Worm (Caenorhabditis elegans) whole organism, L1 larva: ENCODE measurements around the gene F01D5.1.

Experiments used
- C16A3.4 ChIP-seq: fragments of 150-350 bp; optimal IDR thresholded peaks from 2 replicates; lab custom pipeline; 2014; ENCODE audit warnings: missing biosample characterization, missing genetic modification characterization
- C34B4.2 ChIP-seq: sonication (generic microtip); optimal IDR thresholded peaks from 2 replicates; lab custom pipeline; 2017; ENCODE audit warnings: mild to moderate bottlenecking, missing genetic modification characterization, missing compliant biosample characterization
- F16B12.6 ChIP-seq: fragments of 150-350 bp; optimal IDR thresholded peaks from 2 replicates; lab custom pipeline; 2014; ENCODE audit warnings: missing biosample characterization, missing genetic modification characterization
- Y116A8C.19 ChIP-seq: sonication (generic microtip); optimal IDR thresholded peaks from 2 replicates; lab custom pipeline; 2016; ENCODE audit warnings: missing compliant biosample characterization, missing genetic modification characterization, borderline replicate concordance
- alr-1 ChIP-seq: fragments of 200-800 bp; sonication (Bioruptor generic); optimal IDR thresholded peaks from 2 replicates; lab custom pipeline; 2018; ENCODE audit warnings: borderline replicate concordance, mild to moderate bottlenecking, missing genetic modification characterization, missing compliant biosample characterization
- ama-1 ChIP-seq: fragments of 150-350 bp; optimal IDR thresholded peaks from 2 replicates; lab custom pipeline; 2014
- blmp-1 ChIP-seq: fragments of 150-350 bp; optimal IDR thresholded peaks from 2 replicates; lab custom pipeline; 2014; ENCODE audit warnings: missing biosample characterization, missing genetic modification characterization
- ceh-63 ChIP-seq: fragments of 200-800 bp; sonication (Bioruptor generic); optimal IDR thresholded peaks from 2 replicates; lab custom pipeline; 2018; ENCODE audit warnings: mild to moderate bottlenecking, missing genetic modification characterization, missing compliant biosample characterization
- ceh-82 ChIP-seq, 3 experiments: fragments of 150-350 bp in 1 of 3; sonication (generic microtip) in 2 of 3; optimal IDR thresholded peaks; 2 replicates each; lab custom pipeline; 2014 to 2017; ENCODE audit warnings: missing biosample characterization in 3 of 3, missing genetic modification characterization in 3 of 3
- dsc-1 ChIP-seq: sonication (generic microtip); optimal IDR thresholded peaks from 2 replicates; lab custom pipeline; 2016; ENCODE audit warnings: mild to moderate bottlenecking, missing genetic modification characterization, missing compliant biosample characterization
- efl-1 ChIP-seq, 4 experiments: fragments of 150-350 bp; optimal IDR thresholded peaks in 3 of 4; peaks in 1 of 4; 1 replicate in 1 of 4; 2 replicates in 3 of 4; lab custom pipeline; 2014; ENCODE audit warnings: missing biosample characterization in 2 of 4, missing genetic modification characterization in 2 of 4, missing genetic modification reagents in 2 of 4
- elt-2 ChIP-seq: sonication (generic microtip); optimal IDR thresholded peaks from 2 replicates; lab custom pipeline; 2016; ENCODE audit warnings: missing genetic modification characterization, mild to moderate bottlenecking, inconsistent platforms, missing compliant biosample characterization, missing genetic modification reagents
- ets-5 ChIP-seq: fragments of 200-800 bp; sonication (Bioruptor generic); IDR thresholded peaks from 2 replicates; pipeline ENCODE4 v1.3.6; 2022; ENCODE audit warnings: missing genetic modification characterization, missing compliant biosample characterization
- fkh-4 ChIP-seq: sonication (generic microtip); optimal IDR thresholded peaks from 2 replicates; lab custom pipeline; 2016; ENCODE audit warnings: missing compliant biosample characterization, missing genetic modification characterization, borderline replicate concordance
- fos-1 ChIP-seq: fragments of 150-350 bp; optimal IDR thresholded peaks from 2 replicates; lab custom pipeline; 2014; ENCODE audit warnings: missing biosample characterization, missing genetic modification characterization
- grh-1 ChIP-seq: fragments of 200-800 bp; sonication (Bioruptor generic); IDR thresholded peaks from 2 replicates; pipeline ENCODE4 v1.3.6; 2022; ENCODE audit warnings: missing genetic modification reagents, missing genetic modification characterization, missing compliant biosample characterization
- hlh-17 ChIP-seq: fragments of 200-800 bp; sonication (Bioruptor generic); optimal IDR thresholded peaks from 2 replicates; lab custom pipeline; 2018; ENCODE audit warnings: missing genetic modification characterization, mild to moderate bottlenecking, missing compliant biosample characterization, moderate library complexity, borderline replicate concordance
- isw-1 ChIP-seq: fragments of 200-800 bp; sonication (Bioruptor generic); IDR thresholded peaks from 2 replicates; pipeline ENCODE4 v1.3.6; 2022; ENCODE audit warnings: missing genetic modification characterization, missing compliant biosample characterization
- jun-1 ChIP-seq: fragments of 150-350 bp; optimal IDR thresholded peaks from 2 replicates; lab custom pipeline; 2014; ENCODE audit warnings: missing biosample characterization, missing genetic modification reagents, missing genetic modification characterization
- lin-13 ChIP-seq: fragments of 150-350 bp; optimal IDR thresholded peaks from 2 replicates; lab custom pipeline; 2014; ENCODE audit warnings: missing biosample characterization, missing genetic modification reagents, missing genetic modification characterization
- lin-15B ChIP-seq: fragments of 150-350 bp; sonication (generic microtip); optimal IDR thresholded peaks from 3 replicates; lab custom pipeline; 2014; ENCODE audit warnings: missing biosample characterization, missing genetic modification characterization
- lin-35 ChIP-seq, 2 experiments: fragments of 150-350 bp; optimal IDR thresholded peaks; 2 replicates each; lab custom pipeline; 2014; ENCODE audit warnings: missing biosample characterization in 2 of 2, missing genetic modification characterization in 2 of 2, missing genetic modification reagents in 2 of 2
- mab-9 ChIP-seq: fragments of 200-800 bp; sonication (Bioruptor generic); IDR thresholded peaks from 2 replicates; pipeline ENCODE4 v1.3.6; 2022; ENCODE audit warnings: missing genetic modification reagents, missing genetic modification characterization, missing compliant biosample characterization
- mdl-1 ChIP-seq, 2 experiments: fragments of 150-350 bp; optimal IDR thresholded peaks; 2 replicates each; lab custom pipeline; 2014 to 2017; ENCODE audit warnings: missing biosample characterization in 2 of 2, missing genetic modification characterization in 2 of 2, inconsistent platforms in 1 of 2
- mep-1 ChIP-seq: fragments of 150-350 bp; optimal IDR thresholded peaks from 2 replicates; lab custom pipeline; 2014; ENCODE audit warnings: missing biosample characterization, missing genetic modification characterization
- nhr-20 ChIP-seq: sonication (generic microtip); optimal IDR thresholded peaks from 2 replicates; lab custom pipeline; 2016; ENCODE audit warnings: mild to moderate bottlenecking, missing genetic modification characterization, missing compliant biosample characterization
- nhr-28 ChIP-seq: fragments of 150-350 bp; optimal IDR thresholded peaks from 2 replicates; lab custom pipeline; 2014; ENCODE audit warnings: missing biosample characterization, missing genetic modification characterization
- nhr-71 ChIP-seq: sonication (generic microtip); optimal IDR thresholded peaks from 2 replicates; lab custom pipeline; 2016; ENCODE audit warnings: mild to moderate bottlenecking, missing genetic modification characterization, moderate library complexity, missing compliant biosample characterization
- nhr-77 ChIP-seq: fragments of 150-350 bp; optimal IDR thresholded peaks from 2 replicates; lab custom pipeline; 2014; ENCODE audit warnings: missing biosample characterization, missing genetic modification characterization
- nhr-84 ChIP-seq: sonication (generic microtip); optimal IDR thresholded peaks from 2 replicates; lab custom pipeline; 2017; ENCODE audit warnings: missing biosample characterization, missing genetic modification characterization
- nhr-85 ChIP-seq: sonication (generic microtip); peaks from one replicate; lab custom pipeline; 2016; ENCODE audit warnings: missing genetic modification characterization, inconsistent platforms, missing compliant biosample characterization
- nhr-90 ChIP-seq: sonication (generic microtip); optimal IDR thresholded peaks from 2 replicates; lab custom pipeline; 2016; ENCODE audit warnings: mild to moderate bottlenecking, missing genetic modification characterization, missing compliant biosample characterization; ENCODE audit not compliant: poor library complexity
- pag-3 ChIP-seq: sonication (generic microtip); optimal IDR thresholded peaks from 2 replicates; lab custom pipeline; 2017; ENCODE audit warnings: missing genetic modification characterization, mild to moderate bottlenecking, missing compliant biosample characterization, antibody characterized with exemption, borderline replicate concordance; ENCODE audit not compliant: insufficient read depth
- skn-1 ChIP-seq: fragments of 150-350 bp; optimal IDR thresholded peaks from 2 replicates; lab custom pipeline; 2014; ENCODE audit warnings: missing biosample characterization, missing genetic modification characterization
- sox-4 ChIP-seq: sonication (generic microtip); optimal IDR thresholded peaks from 2 replicates; lab custom pipeline; 2016; ENCODE audit warnings: missing genetic modification characterization, missing compliant biosample characterization
- sptf-1 ChIP-seq: fragments of 150-350 bp; optimal IDR thresholded peaks from 2 replicates; lab custom pipeline; 2014; ENCODE audit warnings: missing biosample characterization, missing genetic modification characterization
- sup-37 ChIP-seq: fragments of 200-800 bp; sonication (Bioruptor generic); optimal IDR thresholded peaks from 2 replicates; lab custom pipeline; 2018; ENCODE audit warnings: mild to moderate bottlenecking, missing genetic modification characterization, missing compliant biosample characterization
- swsn-7 ChIP-seq: sonication (generic microtip); optimal IDR thresholded peaks from 2 replicates; lab custom pipeline; 2016; ENCODE audit warnings: missing genetic modification characterization, missing compliant biosample characterization
- tlp-1 ChIP-seq: fragments of 150-350 bp; optimal IDR thresholded peaks from 2 replicates; lab custom pipeline; 2014; ENCODE audit warnings: missing biosample characterization, missing genetic modification characterization
- unc-130 ChIP-seq: fragments of 150-350 bp; optimal IDR thresholded peaks from 2 replicates; lab custom pipeline; 2017; ENCODE audit warnings: missing biosample characterization, missing genetic modification characterization, inconsistent platforms
- unc-30 ChIP-seq: sonication (generic microtip); optimal IDR thresholded peaks from 2 replicates; lab custom pipeline; 2017; ENCODE audit warnings: missing biosample characterization, missing genetic modification characterization

Gene F01D5.1

DNA sequence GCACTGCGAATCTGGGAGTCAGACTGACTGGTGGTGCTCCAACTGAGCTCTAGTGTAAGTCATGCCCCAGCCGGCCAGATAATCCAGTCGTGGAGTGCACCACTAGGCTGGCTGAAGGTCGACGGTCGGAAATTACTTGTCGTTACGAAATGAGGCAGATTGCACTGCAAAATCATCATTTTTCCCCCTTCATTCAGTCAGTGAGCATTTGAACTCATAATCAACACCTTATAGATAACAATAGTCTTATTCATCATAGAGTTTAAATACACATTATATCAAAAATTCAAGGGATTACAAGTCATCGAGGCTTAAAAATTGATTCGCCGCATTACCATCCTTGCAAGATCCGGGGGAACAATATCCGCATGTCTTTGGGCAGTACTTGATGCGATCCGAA lies 15.6 kb downstream of the F01D5.1 start:
- no peak for TF ChIP-seq efl-1 (optimal IDR thresholded peaks at IDR 0.05; lab: Kevin White, UChicago)
- TF ChIP-seq efl-1 (GFP tag; optimal IDR thresholded peaks at IDR 0.05 in 1 of 2; lab: Kevin White, UChicago) = peak in 1 of 2 experiments; percentile 48
- no peak for TF ChIP-seq tlp-1 (tag; lab: Kevin White, UChicago)
- TF ChIP-seq nhr-28 (tag; lab: Kevin White, UChicago) = no peak
- no peak for TF ChIP-seq lin-13 (GFP tag; lab: Kevin White, UChicago)

DNA sequence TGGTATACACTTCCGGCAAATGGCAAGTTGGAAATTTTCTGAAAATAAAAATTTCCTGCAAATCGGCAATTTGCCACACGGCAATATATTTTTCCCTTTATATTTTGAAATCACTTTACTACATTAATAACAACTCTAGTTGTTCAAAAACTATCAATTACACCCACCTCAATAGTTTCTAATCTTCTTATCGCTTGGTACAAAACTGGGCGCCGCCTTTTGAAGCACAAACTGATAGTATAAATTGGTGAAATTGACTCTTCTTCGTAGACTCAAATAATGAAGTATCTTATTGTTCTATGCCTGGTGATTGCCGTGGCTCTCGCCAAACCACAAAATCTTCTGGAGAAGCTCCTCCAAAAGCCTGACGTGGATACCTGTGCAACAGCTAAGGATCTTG lies 16.3 kb downstream of the F01D5.1 start, which contains the start of gene Y39G8B.9:
Y39G8B.9 (plus strand) TSS at position 269 of the 400 bp plus-strand sequence.
- TF ChIP-seq nhr-84 (tag; lab: Kevin White, UChicago) (no peak), dsc-1 (no peak), nhr-85 (tag; lab: Kevin White, UChicago) (no peak), skn-1 (tag; lab: Kevin White, UChicago) (no peak), fos-1 (tag; lab: Kevin White, UChicago) (no peak), elt-2 (tag; lab: Kevin White, UChicago) (peak; percentile 43), sox-4 (no peak), efl-1 (optimal IDR thresholded peaks at IDR 0.05; lab: Kevin White, UChicago) (no peak), efl-1 (GFP tag; optimal IDR thresholded peaks at IDR 0.05 in 1 of 2; lab: Kevin White, UChicago) (peak in 1 of 2 experiments; percentile 33), mep-1 (tag; lab: Kevin White, UChicago) (no peak), ets-5 (GFP tag; lab: Robert Waterston, UW) (no peak)

DNA sequence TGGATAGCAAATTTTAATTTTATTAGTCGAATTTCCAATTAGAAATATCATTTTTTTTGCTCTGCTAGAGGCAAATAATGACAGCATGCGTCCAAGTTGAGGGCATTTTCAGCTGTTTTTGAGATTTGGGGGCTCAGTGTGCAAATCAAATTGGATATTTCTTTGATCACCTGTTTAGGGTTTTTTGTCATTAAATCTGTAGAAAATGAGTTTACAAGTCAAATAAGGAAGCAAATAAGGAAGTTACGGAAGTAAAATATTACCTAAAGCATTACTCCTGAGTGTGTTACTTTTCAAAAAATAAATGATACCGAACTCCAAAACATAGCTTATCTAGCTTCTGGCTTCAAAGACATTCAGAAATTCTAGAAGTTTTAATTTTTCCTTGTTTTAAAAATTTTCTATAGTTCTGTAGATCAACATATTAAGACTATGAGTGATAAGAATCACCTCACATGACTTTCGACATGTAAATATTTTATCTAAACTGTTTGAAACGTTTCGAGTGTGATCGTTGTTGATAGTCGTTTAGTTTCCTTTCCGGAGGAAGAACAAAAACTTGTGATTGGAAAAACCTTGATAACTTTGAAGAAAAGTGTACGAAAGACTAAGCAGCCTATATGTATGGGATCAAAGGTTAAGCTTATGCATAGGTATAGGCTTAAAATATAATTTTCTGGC lies 17.4 kb downstream of the F01D5.1 start, which contains the start of gene sre-48:
sre-48 (minus strand) TSS at position 51 of the 681 bp plus-strand sequence.
- TF ChIP-seq jun-1 (peak; percentile 60), ceh-63 (no peak), lin-35 (GFP tag; optimal IDR thresholded peaks at IDR 0.05; lab: Kevin White, UChicago) (peak in 1 of 2 experiments; percentile 39), nhr-77 (no peak), nhr-20 (tag; lab: Kevin White, UChicago) (peak; percentile 25), elt-2 (tag; lab: Kevin White, UChicago) (peak; percentile 98)

ce11 chrII:13977701-13978100 lies 19.7 kb downstream of the F01D5.1 start:
- TF ChIP-seq mdl-1 (tag; optimal IDR thresholded peaks at IDR 0.05; lab: Kevin White, UChicago) (no peak), nhr-90 (tag; lab: Kevin White, UChicago) (no peak), isw-1 (GFP tag; lab: Robert Waterston, UW) (no peak), lin-13 (GFP tag; lab: Kevin White, UChicago) (no peak), nhr-85 (tag; lab: Kevin White, UChicago) (peak; percentile 27), nhr-20 (tag; lab: Kevin White, UChicago) (no peak), unc-130 (tag; lab: Kevin White, UChicago) (no peak), alr-1 (no peak)

DNA sequence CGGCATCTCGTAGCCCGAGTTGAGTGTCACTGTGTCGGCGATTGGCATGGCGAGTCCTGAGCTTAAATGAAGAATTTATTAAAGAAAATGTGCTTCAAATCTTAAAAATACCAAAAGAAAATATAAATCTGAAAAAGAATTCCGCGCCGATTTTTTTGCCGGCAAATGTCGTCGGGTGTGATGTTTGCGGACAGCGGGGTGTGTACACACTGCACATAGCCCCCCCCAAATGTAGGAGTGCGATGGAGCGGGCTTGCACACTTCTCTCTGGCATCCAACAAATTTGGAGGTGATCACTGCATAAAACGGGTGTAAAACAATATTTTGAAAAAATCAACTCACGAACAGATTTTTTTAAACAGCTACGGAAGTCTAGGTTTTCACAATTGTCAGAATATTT lies 21.2 kb downstream of the F01D5.1 start, which contains the start of gene Y39G8B.2:
Y39G8B.2 (minus strand) TSS at position 61 of the 400 bp plus-strand sequence.
- TF ChIP-seq pag-3 (tag; lab: Kevin White, UChicago) (peak; percentile 38), ama-1 (lab: Kevin White, UChicago) (no peak), C16A3.4 (tag; lab: Kevin White, UChicago) (peak; percentile 89), blmp-1 (peak; percentile 59), nhr-71 (peak; percentile 88), swsn-7 (tag; lab: Kevin White, UChicago) (peak; percentile 75), C34B4.2 (tag; lab: Kevin White, UChicago) (no peak), unc-130 (tag; lab: Kevin White, UChicago) (peak; percentile 71), mab-9 (GFP tag; lab: Robert Waterston, UW) (peak; percentile 61; the same call in 1 of the 2 replicates), dsc-1 (peak; percentile 67), sup-37 (GFP tag; lab: Kevin White, UChicago) (no peak), sox-4 (no peak), nhr-90 (tag; lab: Kevin White, UChicago) (peak; percentile 69), fkh-4 (tag; lab: Kevin White, UChicago) (no peak), Y116A8C.19 (tag; lab: Kevin White, UChicago) (no peak), hlh-17 (GFP tag; lab: Kevin White, UChicago) (no peak), unc-30 (tag; lab: Kevin White, UChicago) (no peak), sptf-1 (tag; lab: Kevin White, UChicago) (no peak), nhr-77 (peak; percentile 93), F16B12.6 (peak; percentile 99), ceh-82 (tag; optimal IDR thresholded peaks at IDR 0.05; lab: Kevin White, UChicago) (peak; percentile 4 to 93 (median 64)), isw-1 (GFP tag; lab: Robert Waterston, UW) (peak; percentile 80), elt-2 (tag; lab: Kevin White, UChicago) (peak; percentile 37), lin-15B (tag; lab: Kevin White, UChicago) (peak; percentile 96), grh-1 (GFP tag; lab: Robert Waterston, UW) (peak; percentile 70)
